Worm (Caenorhabditis elegans) whole organism, early embryonic: ENCODE measurements around the gene srz-79.

ENCODE experiments used
- B0310.2 ChIP-seq: sonication (generic microtip); optimal IDR thresholded peaks from 2 replicates; lab custom pipeline; 2016; ENCODE audit warnings: mild to moderate bottlenecking, missing genetic modification characterization, missing compliant biosample characterization
- F13C5.2 ChIP-seq: sonication (generic microtip); optimal IDR thresholded peaks from 2 replicates; lab custom pipeline; 2017; ENCODE audit warnings: mild to moderate bottlenecking, missing genetic modification characterization, inconsistent platforms, missing compliant biosample characterization
- aly-1 ChIP-seq: sonication (generic microtip); optimal IDR thresholded peaks from 2 replicates; lab custom pipeline; 2016; ENCODE audit warnings: missing genetic modification characterization, missing compliant biosample characterization
- ama-1 ChIP-seq: fragments of 150-350 bp; optimal IDR thresholded peaks from 2 replicates; lab custom pipeline; 2014
- ceh-13 ChIP-seq: fragments of 200-800 bp; sonication (Bioruptor generic); optimal IDR thresholded peaks from 2 replicates; lab custom pipeline; 2018; ENCODE audit warnings: mild to moderate bottlenecking, missing genetic modification characterization, missing compliant biosample characterization
- ceh-36 ChIP-seq: sonication (generic microtip); optimal IDR thresholded peaks from 2 replicates; lab custom pipeline; 2016; ENCODE audit warnings: missing genetic modification characterization, inconsistent platforms, missing compliant biosample characterization
- ets-7 ChIP-seq: sonication (generic microtip); optimal IDR thresholded peaks from 2 replicates; lab custom pipeline; 2016; ENCODE audit warnings: missing genotype, missing genetic modification characterization, missing compliant biosample characterization
- flt-1 ChIP-seq: fragments of 200-800 bp; sonication (Bioruptor generic); IDR thresholded peaks from 2 replicates; pipeline ENCODE4 v1.3.6; 2022; ENCODE audit warnings: missing genetic modification characterization, missing compliant biosample characterization
- hmbx-1 ChIP-seq: sonication (generic microtip); optimal IDR thresholded peaks from 2 replicates; lab custom pipeline; 2016; ENCODE audit warnings: mild to moderate bottlenecking, missing genetic modification characterization, missing compliant biosample characterization
- hmg-4 ChIP-seq: fragments of 200-800 bp; sonication (Bioruptor generic); optimal IDR thresholded peaks from 2 replicates; lab custom pipeline; 2018; ENCODE audit warnings: mild to moderate bottlenecking, missing genetic modification characterization, missing compliant biosample characterization
- hnd-1 ChIP-seq: sonication (generic microtip); optimal IDR thresholded peaks from 2 replicates; lab custom pipeline; 2016; ENCODE audit warnings: missing genetic modification characterization, missing compliant biosample characterization
- pes-1 ChIP-seq: fragments of 200-800 bp; sonication (Bioruptor generic); IDR thresholded peaks from 2 replicates; pipeline ENCODE4 v1.3.6; 2022; ENCODE audit warnings: missing genetic modification reagents, missing genetic modification characterization, missing compliant biosample characterization
- scrt-1 ChIP-seq: fragments of 200-800 bp; sonication (Bioruptor generic); IDR thresholded peaks from 2 replicates; pipeline ENCODE4 v1.3.6; 2022; ENCODE audit warnings: missing genetic modification characterization, missing compliant biosample characterization
- sea-1 ChIP-seq: fragments of 200-800 bp; sonication (Bioruptor generic); conservative IDR thresholded peaks from 2 replicates; pipeline ENCODE4 v1.3.6; 2022; ENCODE audit warnings: missing genetic modification characterization, missing compliant biosample characterization
- tbx-11 ChIP-seq: fragments of 200-800 bp; sonication (Bioruptor generic); IDR thresholded peaks from 2 replicates; pipeline ENCODE4 v1.3.6; 2022; ENCODE audit warnings: missing genetic modification characterization, missing compliant biosample characterization
- tbx-37 ChIP-seq: fragments of 200-800 bp; sonication (Bioruptor generic); conservative IDR thresholded peaks from 2 replicates; pipeline ENCODE4 v1.3.6; 2022; ENCODE audit warnings: missing genetic modification reagents, missing genetic modification characterization, missing compliant biosample characterization
- tra-4 ChIP-seq: sonication (generic microtip); optimal IDR thresholded peaks from 2 replicates; lab custom pipeline; 2017; ENCODE audit warnings: missing genetic modification characterization, missing compliant biosample characterization

The srz-79 gene

ce11 chrIV:3532989-3533388 is 39.6 kb downstream of the srz-79 start:
- TF ChIP-seq pes-1 (no peak), tbx-11 (GFP tag; lab: Robert Waterston, UW) (no peak), F13C5.2 (tag; lab: Kevin White, UChicago) (no peak), scrt-1 (GFP tag; lab: Robert Waterston, UW) (no peak), hmg-4 (GFP tag; lab: Kevin White, UChicago) (no peak), aly-1 (tag; lab: Kevin White, UChicago) (no peak), flt-1 (GFP tag; lab: Robert Waterston, UW) (no peak), ama-1 (lab: Kevin White, UChicago) (no peak), ceh-13 (GFP tag; lab: Kevin White, UChicago) (no peak), tbx-37 (GFP tag; lab: Robert Waterston, UW) (no peak), ets-7 (tag; lab: Kevin White, UChicago) (no peak), sea-1 (no peak), tra-4 (no peak), hmbx-1 (no peak), B0310.2 (tag; lab: Kevin White, UChicago) (no peak), ceh-36 (tag; lab: Kevin White, UChicago) (no peak), hnd-1 (tag; lab: Kevin White, UChicago) (no peak)

ce11 chrIV:3539253-3539652 is 45.8 kb downstream of the srz-79 start:
- TF ChIP-seq ets-7 (tag; lab: Kevin White, UChicago) (no peak), aly-1 (tag; lab: Kevin White, UChicago) (no peak), hnd-1 (tag; lab: Kevin White, UChicago) (no peak), ceh-13 (GFP tag; lab: Kevin White, UChicago) (no peak), hmbx-1 (no peak), ceh-36 (tag; lab: Kevin White, UChicago) (no peak), scrt-1 (GFP tag; lab: Robert Waterston, UW) (no peak), F13C5.2 (tag; lab: Kevin White, UChicago) (no peak), tbx-11 (GFP tag; lab: Robert Waterston, UW) (no peak), tbx-37 (GFP tag; lab: Robert Waterston, UW) (no peak)

DNA sequence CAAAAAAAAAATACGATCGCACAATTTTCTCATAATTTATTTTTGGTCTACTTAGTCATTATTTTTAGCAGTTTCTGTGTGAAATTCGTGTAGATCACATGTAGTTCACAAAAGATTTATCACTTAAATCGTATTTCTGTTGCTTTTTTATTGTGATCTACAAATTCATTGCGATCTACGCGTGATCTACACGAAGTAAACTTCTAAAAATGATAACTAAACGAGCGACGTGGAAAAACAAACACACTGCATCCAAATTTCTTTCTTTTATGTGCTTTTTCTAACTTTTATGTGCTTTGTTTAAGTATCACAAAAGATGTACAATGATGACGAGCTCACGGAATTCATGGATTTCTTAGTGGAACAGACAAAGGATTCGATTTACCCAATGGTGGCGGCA is 46.5 kb downstream of the srz-79 start, which contains the start of gene B0212.3:
Gene B0212.3, plus strand, starts transcription at position 301 of the 400 bp plus-strand sequence.
- no peak for TF ChIP-seq scrt-1 (GFP tag; lab: Robert Waterston, UW)
- TF ChIP-seq hmg-4 (GFP tag; lab: Kevin White, UChicago), result no peak
- no peak for TF ChIP-seq hmbx-1
- TF ChIP-seq F13C5.2 (tag; lab: Kevin White, UChicago), result no peak
- TF ChIP-seq B0310.2 (tag; lab: Kevin White, UChicago), result no peak
- no peak for TF ChIP-seq ama-1 (lab: Kevin White, UChicago)
- TF ChIP-seq sea-1, result no peak
- TF ChIP-seq ceh-36 (tag; lab: Kevin White, UChicago), result no peak
- TF ChIP-seq tbx-37 (GFP tag; lab: Robert Waterston, UW), result no peak
